Fruit fly (Drosophila melanogaster): Measurements from ENCODE around the gene CG5902.

Gene CG5902

dm6 chr3R:23960865-23961264, 25.6 kb upstream of the CG5902 start:
- no peak for TF ChIP-seq CG17801 (GFP tag; optimal IDR thresholded peaks at IDR 0.05; ENCODE audit: partially characterized antibody)

- TF ChIP-seq CG17801 (GFP tag; optimal IDR thresholded peaks at IDR 0.05; ENCODE audit: partially characterized antibody) = no peak
These were observed 23.6 kb upstream of the CG5902 start, which contains the start of gene CG31140 for dm6 chr3R:23962781-23963222. CG31140 (plus strand) TSS chr3R:23963180.

dm6 chr3R:23964913-23965718, 21.3 kb upstream of the CG5902 start:
- no peak for TF ChIP-seq CG17801 (GFP tag; optimal IDR thresholded peaks at IDR 0.05; ENCODE audit: partially characterized antibody)

dm6 chr3R:23969449-23969848, 17.0 kb upstream of the CG5902 start:
- TF ChIP-seq CG17801 (GFP tag; optimal IDR thresholded peaks at IDR 0.05; ENCODE audit: partially characterized antibody) = no peak

- TF ChIP-seq CG17801 (GFP tag; optimal IDR thresholded peaks at IDR 0.05; ENCODE audit: partially characterized antibody) = no peak
These were observed 15.2 kb upstream of the CG5902 start for dm6 chr3R:23971208-23971607.

- TF ChIP-seq CG17801 (GFP tag; optimal IDR thresholded peaks at IDR 0.05; ENCODE audit: partially characterized antibody) = no peak
These were observed 14.7 kb upstream of the CG5902 start for dm6 chr3R:23971764-23972163.

- TF ChIP-seq CG17801 (GFP tag; optimal IDR thresholded peaks at IDR 0.05; ENCODE audit: partially characterized antibody) = no peak
These were observed 4.8 kb upstream of the CG5902 start for dm6 chr3R:23981645-23982044.

dm6 chr3R:23991364-23991763, 4.9 kb downstream of the CG5902 start:
- TF ChIP-seq CG17801 (GFP tag; optimal IDR thresholded peaks at IDR 0.05; ENCODE audit: partially characterized antibody) = no peak

dm6 chr3R:23992823-23993797, 6.7 kb downstream of the CG5902 start, which contains the start of the genes Epp and Rab7:
Epp (minus strand) TSS chr3R:23992916.
Rab7 (plus strand) TSS chr3R:23993008.
- TF ChIP-seq CG17801 (GFP tag; optimal IDR thresholded peaks at IDR 0.05; ENCODE audit: partially characterized antibody) = peak; percentile 52

dm6 chr3R:23994578-23994977, 8.1 kb downstream of the CG5902 start:
- TF ChIP-seq CG17801 (GFP tag; optimal IDR thresholded peaks at IDR 0.05; ENCODE audit: partially characterized antibody) = no peak

- no peak for TF ChIP-seq CG17801 (GFP tag; optimal IDR thresholded peaks at IDR 0.05; ENCODE audit: partially characterized antibody)
These were observed 9.0 kb downstream of the CG5902 start, which contains the start of gene CG33108 for dm6 chr3R:23995460-23995859. CG33108 (plus strand) TSS chr3R:23995659.

- TF ChIP-seq CG17801 (GFP tag; optimal IDR thresholded peaks at IDR 0.05; ENCODE audit: partially characterized antibody) = peak; percentile 49
These were observed 9.8 kb downstream of the CG5902 start, which contains the start of gene LSm3 for dm6 chr3R:23996224-23996623. LSm3 (plus strand) TSS chr3R:23996262.

- no peak for TF ChIP-seq CG17801 (GFP tag; optimal IDR thresholded peaks at IDR 0.05; ENCODE audit: partially characterized antibody)
These were observed 14.7 kb downstream of the CG5902 start for dm6 chr3R:24001150-24001549.

dm6 chr3R:24003948-24004347, 17.5 kb downstream of the CG5902 start:
- TF ChIP-seq CG17801 (GFP tag; optimal IDR thresholded peaks at IDR 0.05; ENCODE audit: partially characterized antibody) = no peak

dm6 chr3R:24006449-24007159, 20.2 kb downstream of the CG5902 start:
- TF ChIP-seq CG17801 (GFP tag; optimal IDR thresholded peaks at IDR 0.05; ENCODE audit: partially characterized antibody) = peak; percentile 14

Measured in ovary, adult (tissue).